Fruit fly (Drosophila melanogaster): ENCODE results near the gene CG17292.

Gene CG17292

dm6 chr2L:8371354-8371937, 1.2 kb downstream of the CG17292 start (continued):
- peak; percentile 7 for TF ChIP-seq CG10267 (tag; optimal IDR thresholded peaks at IDR 0.05)
- TF ChIP-seq CG17829 (tag; optimal IDR thresholded peaks at IDR 0.05), result peak; percentile 31
- TF ChIP-seq CG18262 (tag; optimal IDR thresholded peaks at IDR 0.05), result peak; percentile 18
- no peak for TF ChIP-seq scrt (GFP tag; optimal IDR thresholded peaks at IDR 0.05)
- 0 out of 2 replicates have a peak, but pooled peaks have one; percentile 30 for TF ChIP-seq CG14441 (GFP tag; IDR thresholded peaks at IDR 0.05)
- no peak for TF ChIP-seq Fer1 (GFP tag; optimal IDR thresholded peaks at IDR 0.05)
- no peak for TF ChIP-seq al (GFP tag; IDR thresholded peaks at IDR 0.05)
- no peak for TF ChIP-seq Antp (GFP tag; optimal IDR thresholded peaks at IDR 0.05)
- TF ChIP-seq CG17912 (GFP tag; optimal IDR thresholded peaks at IDR 0.05), result no peak
- peak; percentile 48 for TF ChIP-seq CG11504 (tag; optimal IDR thresholded peaks at IDR 0.05)
- TF ChIP-seq CG7357 (GFP tag; IDR thresholded peaks at IDR 0.05), result no peak
- TF ChIP-seq chif (GFP tag; optimal IDR thresholded peaks at IDR 0.05), result no peak
- no peak for TF ChIP-seq CG12942 (GFP tag; optimal IDR thresholded peaks at IDR 0.05)
- peak; percentile 19 for TF ChIP-seq HHEX (GFP tag; optimal IDR thresholded peaks at IDR 0.05)
- TF ChIP-seq tap (tag; optimal IDR thresholded peaks at IDR 0.05), result peak; percentile 21
- no peak for TF ChIP-seq Kr (GFP tag; optimal IDR thresholded peaks at IDR 0.05)
- TF ChIP-seq danr (GFP tag; IDR thresholded peaks at IDR 0.05), result no peak
- no peak for TF ChIP-seq Neu2 (GFP tag; optimal IDR thresholded peaks at IDR 0.05; ENCODE audit: borderline replicate concordance)
- TF ChIP-seq lbe (GFP tag; optimal IDR thresholded peaks at IDR 0.05), result no peak
- 0 out of 3 replicates have a peak, but pooled peaks have one; percentile 12 for TF ChIP-seq dysf (GFP tag; IDR thresholded peaks at IDR 0.05)
- TF ChIP-seq CG4424 (GFP tag; optimal IDR thresholded peaks at IDR 0.05), result peak; percentile 22
- TF ChIP-seq CG31441 (GFP tag; IDR thresholded peaks at IDR 0.05), result peak; percentile 50; the same call in 1 of the 2 replicates
- no peak for TF ChIP-seq NC2α (GFP tag; optimal IDR thresholded peaks at IDR 0.05)
- no peak for TF ChIP-seq fd3F (GFP tag; optimal IDR thresholded peaks at IDR 0.05)
- no peak for TF ChIP-seq Gsc (GFP tag; IDR thresholded peaks at IDR 0.05)

- TF ChIP-seq Med (GFP tag), result peak; percentile 64
- peak; percentile 39 for TF ChIP-seq mirr (GFP tag; optimal IDR thresholded peaks at IDR 0.05)
- no peak for TF ChIP-seq Asciz (GFP tag; optimal IDR thresholded peaks at IDR 0.05)
- TF ChIP-seq Ets65A (GFP tag), result peak; percentile 58
- TF ChIP-seq CG4730 (GFP tag; IDR thresholded peaks at IDR 0.05), result 0 out of 2 replicates have a peak, but pooled peaks have one; percentile 17
- peak; percentile 23 for TF ChIP-seq sug (tag; optimal IDR thresholded peaks at IDR 0.05)
- TF ChIP-seq lab (GFP tag; optimal IDR thresholded peaks at IDR 0.05), result peak; percentile 20
- no peak for TF ChIP-seq ewg (GFP tag; optimal IDR thresholded peaks at IDR 0.05)
- TF ChIP-seq CG8924 (tag; optimal IDR thresholded peaks at IDR 0.05), result no peak
- peak; percentile 83 for TF ChIP-seq exex (tag; optimal IDR thresholded peaks at IDR 0.05)
Observed at dm6 chr2L:8372248-8372647, 2.0 kb downstream of the CG17292 start.

- TF ChIP-seq CG5245 (GFP tag; optimal IDR thresholded peaks at IDR 0.05) (no peak), CG13624 (GFP tag; optimal IDR thresholded peaks at IDR 0.05) (no peak), CG1647 (GFP tag; optimal IDR thresholded peaks at IDR 0.05) (no peak), CG17829 (tag; optimal IDR thresholded peaks at IDR 0.05) (peak; percentile 31), CG10267 (tag; optimal IDR thresholded peaks at IDR 0.05) (peak; percentile 22), tna (GFP tag; IDR thresholded peaks at IDR 0.05; ENCODE audit: partially characterized antibody) (peak; percentile 83), mld (GFP tag; IDR thresholded peaks at IDR 0.05; ENCODE audit: partially characterized antibody) (peak; percentile 59; the same call in 1 of the 3 replicates), sna (GFP tag; IDR thresholded peaks at IDR 0.05; ENCODE audit: partially characterized antibody) (peak; percentile 73), p53 (GFP tag; optimal IDR thresholded peaks at IDR 0.05) (no peak), CG16813 (GFP tag; IDR thresholded peaks at IDR 0.05; ENCODE audit: partially characterized antibody) (peak; percentile 69), Med (GFP tag) (peak; percentile 2), CG6791 (GFP tag; IDR thresholded peaks at IDR 0.05; ENCODE audit: partially characterized antibody) (peak; percentile 81), Bgb (GFP tag; IDR thresholded peaks at IDR 0.05; ENCODE audit: partially characterized antibody) (peak; percentile 68; the same call in 1 of the 2 replicates), lola (GFP tag; optimal IDR thresholded peaks at IDR 0.05) (no peak), stwl (tag; optimal IDR thresholded peaks at IDR 0.05) (peak; percentile 86), Dp (GFP tag; optimal IDR thresholded peaks at IDR 0.05) (peak; percentile 84)
Observed at dm6 chr2L:8374235-8374634, 4.0 kb downstream of the CG17292 start, which contains the start of gene Wdr82. Gene Wdr82, plus strand, starts transcription at chr2L:8374461.
